Worm (Caenorhabditis elegans) whole organism, young adult: Measurements from ENCODE around the gene dhs-16.

Experiments
- B0019.2 ChIP-seq: fragments of 200-800 bp; sonication (Bioruptor generic); conservative IDR thresholded peaks from 2 replicates; pipeline ENCODE4 v1.3.6; 2022; ENCODE audit warnings: missing genetic modification reagents, missing genetic modification characterization, missing compliant biosample characterization
- B0261.1 ChIP-seq: sonication (generic microtip); optimal IDR thresholded peaks from 2 replicates; lab custom pipeline; 2016; ENCODE audit warnings: mild to moderate bottlenecking, missing genetic modification characterization, moderate library complexity, missing compliant biosample characterization
- C06A6.2 ChIP-seq: fragments of 200-800 bp; sonication (Bioruptor generic); conservative IDR thresholded peaks from 2 replicates; pipeline ENCODE4 v1.3.6; 2022; ENCODE audit warnings: missing genetic modification characterization, missing compliant biosample characterization
- D2030.7 ChIP-seq: fragments of 200-800 bp; sonication (Bioruptor generic); IDR thresholded peaks from 2 replicates; pipeline ENCODE4 v1.3.6; 2022; ENCODE audit warnings: missing genetic modification reagents, missing genetic modification characterization, missing compliant biosample characterization
- F10E7.11 ChIP-seq: sonication (generic microtip); optimal IDR thresholded peaks from 2 replicates; lab custom pipeline; 2017; ENCODE audit warnings: mild to moderate bottlenecking, missing genetic modification characterization, moderate library complexity, missing compliant biosample characterization
- F33H1.4 ChIP-seq: fragments of 200-800 bp; sonication (Bioruptor generic); IDR thresholded peaks from 2 replicates; pipeline ENCODE4 v1.3.6; 2022; ENCODE audit warnings: missing genetic modification reagents, missing genetic modification characterization, missing compliant biosample characterization
- F39B2.1 ChIP-seq: fragments of 200-800 bp; sonication (Bioruptor generic); IDR thresholded peaks from 2 replicates; pipeline ENCODE4 v1.3.6; 2022; ENCODE audit warnings: missing genetic modification reagents, missing genetic modification characterization, missing compliant biosample characterization
- F52B5.7 ChIP-seq: sonication (generic microtip); optimal IDR thresholded peaks from 2 replicates; lab custom pipeline; 2016; ENCODE audit warnings: mild to moderate bottlenecking, missing genetic modification characterization, missing compliant biosample characterization
- F55B11.4 ChIP-seq: sonication (generic microtip); optimal IDR thresholded peaks from 2 replicates; lab custom pipeline; 2016; ENCODE audit warnings: missing compliant biosample characterization, missing genetic modification characterization, borderline replicate concordance; ENCODE audit not compliant: insufficient read depth
- F57C9.4 ChIP-seq: sonication (generic microtip); optimal IDR thresholded peaks from 2 replicates; lab custom pipeline; 2017; ENCODE audit warnings: mild to moderate bottlenecking, missing genetic modification characterization, missing compliant biosample characterization
- K12H6.12 ChIP-seq: fragments of 200-800 bp; sonication (Bioruptor generic); optimal IDR thresholded peaks from 2 replicates; lab custom pipeline; 2018; ENCODE audit warnings: mild to moderate bottlenecking, missing genetic modification characterization, missing compliant biosample characterization
- T07F8.4 ChIP-seq: sonication (generic microtip); optimal IDR thresholded peaks from 2 replicates; lab custom pipeline; 2016; ENCODE audit warnings: mild to moderate bottlenecking, missing genetic modification characterization, moderate library complexity, missing compliant biosample characterization
- T26A5.8 ChIP-seq: sonication (generic microtip); optimal IDR thresholded peaks from 2 replicates; lab custom pipeline; 2016; ENCODE audit warnings: missing genetic modification characterization, missing compliant biosample characterization
- Y53F4B.3 ChIP-seq: fragments of 200-800 bp; sonication (Bioruptor generic); IDR thresholded peaks from 2 replicates; pipeline ENCODE4 v1.3.6; 2022; ENCODE audit warnings: missing genetic modification reagents, missing genetic modification characterization, missing compliant biosample characterization
- ama-1 ChIP-seq, 3 experiments: fragments of 150-350 bp in 1 of 3; sonication (generic microtip) in 2 of 3; optimal IDR thresholded peaks; 2 replicates each; lab custom pipeline; 2014 to 2018; ENCODE audit warnings: missing biosample characterization in 2 of 3, missing genetic modification characterization in 2 of 3, missing genetic modification reagents in 2 of 3
- bed-1 ChIP-seq: fragments of 200-800 bp; sonication (Bioruptor generic); IDR thresholded peaks from 2 replicates; pipeline ENCODE4 v1.3.6; 2022; ENCODE audit warnings: missing genetic modification reagents, missing genetic modification characterization, missing compliant biosample characterization
- bed-2 ChIP-seq: fragments of 200-800 bp; sonication (Bioruptor generic); IDR thresholded peaks from 2 replicates; pipeline ENCODE4 v1.3.6; 2022; ENCODE audit warnings: missing genetic modification reagents, missing genetic modification characterization, missing compliant biosample characterization
- ceh-100 ChIP-seq: fragments of 200-800 bp; sonication (Bioruptor generic); IDR thresholded peaks from 2 replicates; pipeline ENCODE4 v1.3.6; 2022; ENCODE audit warnings: missing genetic modification reagents, missing genetic modification characterization, missing compliant biosample characterization
- ceh-58 ChIP-seq: fragments of 200-800 bp; sonication (Bioruptor generic); IDR thresholded peaks from 2 replicates; pipeline ENCODE4 v1.3.6; 2022; ENCODE audit warnings: missing genetic modification characterization, missing compliant biosample characterization
- ceh-79 ChIP-seq: sonication (generic microtip); optimal IDR thresholded peaks from 2 replicates; lab custom pipeline; 2017; ENCODE audit warnings: mild to moderate bottlenecking, missing genetic modification characterization, missing compliant biosample characterization
- efl-1 ChIP-seq: fragments of 150-350 bp; optimal IDR thresholded peaks from 2 replicates; lab custom pipeline; 2014; ENCODE audit warnings: missing biosample characterization, missing genetic modification reagents, missing genetic modification characterization
- hlh-26 ChIP-seq: fragments of 200-800 bp; sonication (Bioruptor generic); conservative IDR thresholded peaks from 2 replicates; pipeline ENCODE4 v1.3.6; 2022; ENCODE audit warnings: missing genetic modification reagents, missing genetic modification characterization, missing compliant biosample characterization
- hmg-20 ChIP-seq: fragments of 200-800 bp; sonication (Bioruptor generic); IDR thresholded peaks from 2 replicates; pipeline ENCODE4 v1.3.6; 2022; ENCODE audit warnings: missing genetic modification reagents, missing genetic modification characterization, missing compliant biosample characterization
- hrde-1 ChIP-seq: sonication (generic microtip); optimal IDR thresholded peaks from 2 replicates; lab custom pipeline; 2016; ENCODE audit warnings: missing genetic modification characterization, mild to moderate bottlenecking, missing compliant biosample characterization, moderate library complexity, missing genotype, missing genetic modification reagents, borderline replicate concordance
- lag-1 ChIP-seq: fragments of 200-800 bp; sonication (Bioruptor generic); IDR thresholded peaks from 2 replicates; pipeline ENCODE4 v1.3.6; 2022; ENCODE audit warnings: missing genetic modification reagents, missing genetic modification characterization, missing compliant biosample characterization
- lin-35 ChIP-seq, 3 experiments: fragments of 150-350 bp in 2 of 3; sonication (generic microtip) in 1 of 3; optimal IDR thresholded peaks; 2 replicates each; lab custom pipeline; 2014 to 2018; ENCODE audit warnings: missing biosample characterization in 3 of 3, missing genetic modification characterization in 3 of 3, missing genetic modification reagents in 3 of 3
- lin-40 ChIP-seq: sonication (generic microtip); optimal IDR thresholded peaks from 2 replicates; lab custom pipeline; 2016; ENCODE audit warnings: missing genetic modification characterization, mild to moderate bottlenecking, missing compliant biosample characterization, missing genotype, missing genetic modification reagents
- lin-54 ChIP-seq: fragments of 200-800 bp; sonication (Bioruptor generic); optimal IDR thresholded peaks from 2 replicates; lab custom pipeline; 2018; ENCODE audit warnings: mild to moderate bottlenecking, missing genetic modification characterization, missing compliant biosample characterization
- lsl-1 ChIP-seq: fragments of 200-800 bp; sonication (Bioruptor generic); optimal IDR thresholded peaks from 2 replicates; lab custom pipeline; 2018; ENCODE audit warnings: mild to moderate bottlenecking, missing genetic modification characterization, moderate library complexity, missing compliant biosample characterization
- madf-10 ChIP-seq: sonication (generic microtip); optimal IDR thresholded peaks from 2 replicates; lab custom pipeline; 2016; ENCODE audit warnings: mild to moderate bottlenecking, missing genetic modification characterization, missing compliant biosample characterization
- madf-8 ChIP-seq: fragments of 200-800 bp; sonication (Bioruptor generic); conservative IDR thresholded peaks from 2 replicates; pipeline ENCODE4 v1.3.6; 2022; ENCODE audit warnings: missing genetic modification reagents, missing genetic modification characterization, missing compliant biosample characterization
- mes-4 ChIP-seq: sonication (generic microtip); optimal IDR thresholded peaks from 2 replicates; lab custom pipeline; 2016; ENCODE audit warnings: missing genotype, missing genetic modification characterization, missing compliant biosample characterization
- nfya-2 ChIP-seq: fragments of 200-800 bp; sonication (Bioruptor generic); IDR thresholded peaks from 2 replicates; pipeline ENCODE4 v1.3.6; 2022; ENCODE audit warnings: missing genetic modification reagents, missing genetic modification characterization, missing compliant biosample characterization
- nhr-27 ChIP-seq: fragments of 200-800 bp; sonication (Bioruptor generic); optimal IDR thresholded peaks from 2 replicates; lab custom pipeline; 2018; ENCODE audit warnings: mild to moderate bottlenecking, missing genetic modification characterization, moderate library complexity, missing compliant biosample characterization
- pha-4 ChIP-seq: fragments of 150-350 bp; sonication (generic microtip); optimal IDR thresholded peaks from 2 replicates; lab custom pipeline; 2014; ENCODE audit warnings: missing biosample characterization, missing genetic modification reagents, missing genetic modification characterization
- sea-2 ChIP-seq: fragments of 200-800 bp; sonication (Bioruptor generic); IDR thresholded peaks from 2 replicates; pipeline ENCODE4 v1.3.6; 2022; ENCODE audit warnings: missing genetic modification characterization, missing compliant biosample characterization
- snpc-3.4 ChIP-seq: sonication (generic microtip); optimal IDR thresholded peaks from 2 replicates; lab custom pipeline; 2017; ENCODE audit warnings: missing genetic modification characterization, mild to moderate bottlenecking, missing compliant biosample characterization, antibody characterized with exemption, moderate library complexity, missing genotype, missing genetic modification reagents
- sptf-2 ChIP-seq: fragments of 200-800 bp; sonication (Bioruptor generic); optimal IDR thresholded peaks from 2 replicates; lab custom pipeline; 2018; ENCODE audit warnings: mild to moderate bottlenecking, missing genetic modification characterization, missing compliant biosample characterization
- tbp1 ChIP-seq: fragments of 200-800 bp; sonication (Bioruptor generic); optimal IDR thresholded peaks from 2 replicates; lab custom pipeline; 2018; ENCODE audit warnings: mild to moderate bottlenecking, missing genetic modification characterization, missing compliant biosample characterization
- unc-62 ChIP-seq: fragments of 150-350 bp; optimal IDR thresholded peaks from 2 replicates; lab custom pipeline; 2014; ENCODE audit warnings: missing biosample characterization, missing genetic modification reagents, missing genetic modification characterization
- ztf-26 ChIP-seq: sonication (generic microtip); optimal IDR thresholded peaks from 2 replicates; lab custom pipeline; 2017; ENCODE audit warnings: missing genetic modification characterization, missing compliant biosample characterization

Gene dhs-16

ce11 chrV:5982722-5983121 is 823 bp upstream of the dhs-16 start (continued):
- TF ChIP-seq pha-4 (no peak), ama-1 (optimal IDR thresholded peaks at IDR 0.05; lab: Kevin White, UChicago) (no peak), ama-1 (GFP tag; optimal IDR thresholded peaks at IDR 0.05; lab: Kevin White, UChicago) (no peak)

DNA sequence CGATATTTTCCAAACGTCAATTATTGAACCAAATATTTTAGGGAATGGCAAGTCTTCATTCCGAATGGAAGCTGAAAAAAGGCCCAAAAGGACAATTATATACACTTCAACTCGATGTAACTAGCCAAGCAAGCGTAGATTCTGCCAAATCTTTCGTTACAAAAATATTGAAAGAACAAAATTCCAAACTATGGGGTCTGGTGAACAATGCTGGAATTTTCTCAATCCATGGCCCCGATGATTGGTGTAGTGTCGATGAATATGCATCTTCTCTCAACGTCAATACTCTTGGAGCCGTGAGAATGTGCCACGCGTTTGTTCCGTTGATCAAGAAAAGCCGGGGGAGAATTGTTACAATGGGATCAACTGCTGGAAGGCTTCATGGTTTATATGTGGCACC is 699 bp downstream of the dhs-16 start:
- TF ChIP-seq mes-4 (tag; lab: Kevin White, UChicago): no peak

- TF ChIP-seq B0019.2 (GFP tag; lab: Robert Waterston, UW): no peak
- TF ChIP-seq tbp1 (GFP tag; lab: Kevin White, UChicago): no peak
- TF ChIP-seq T07F8.4 (tag; lab: Kevin White, UChicago): no peak
- no peak for TF ChIP-seq F10E7.11 (tag; lab: Kevin White, UChicago)
- TF ChIP-seq nhr-27 (tag; lab: Kevin White, UChicago): no peak
- no peak for TF ChIP-seq C06A6.2 (GFP tag; lab: Robert Waterston, UW)
- no peak for TF ChIP-seq hrde-1
- TF ChIP-seq madf-10 (tag; lab: Kevin White, UChicago): no peak
- TF ChIP-seq efl-1 (GFP tag; lab: Kevin White, UChicago): no peak
- no peak for TF ChIP-seq Y53F4B.3
- TF ChIP-seq F33H1.4 (GFP tag; lab: Robert Waterston, UW): no peak
- TF ChIP-seq K12H6.12: no peak
- TF ChIP-seq unc-62 (GFP tag; lab: Kevin White, UChicago): no peak
- TF ChIP-seq sea-2 (GFP tag; lab: Robert Waterston, UW): no peak
- TF ChIP-seq ceh-58 (GFP tag; lab: Robert Waterston, UW): no peak
These were observed 3.2 kb downstream of the dhs-16 start, which contains the start of gene C10F3.7 for ce11 chrV:5986755-5987154. C10F3.7 (minus strand) TSS chrV:5986855.

DNA sequence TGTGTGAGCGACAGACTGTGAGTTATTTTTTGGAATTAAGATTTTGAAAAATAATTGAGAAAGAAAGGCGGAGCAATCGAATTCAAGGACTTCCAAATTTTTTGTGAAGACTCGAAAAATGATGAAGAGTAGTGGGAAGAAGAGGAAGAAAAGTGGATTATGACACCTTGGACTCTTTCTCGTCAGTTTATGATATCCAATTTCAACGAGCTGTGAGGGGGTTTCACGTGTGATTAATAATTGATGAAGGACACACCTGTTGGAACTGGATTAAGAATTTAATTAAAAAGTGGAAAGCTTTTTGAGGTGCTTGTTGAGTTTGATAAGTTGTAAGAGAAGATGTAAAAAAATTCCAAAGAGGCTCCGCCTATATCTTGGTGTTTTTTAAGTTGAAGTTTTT is 6.8 kb downstream of the dhs-16 start, which contains the start of gene fut-8:
fut-8 (minus strand) TSS at position 101 of the 400 bp plus-strand sequence.
- TF ChIP-seq lag-1 (GFP tag; lab: Robert Waterston, UW) (no peak), hlh-26 (GFP tag; lab: Robert Waterston, UW) (no peak), T26A5.8 (tag; lab: Kevin White, UChicago) (no peak), F52B5.7 (tag; lab: Kevin White, UChicago) (no peak), hrde-1 (no peak), tbp1 (GFP tag; lab: Kevin White, UChicago) (no peak), F39B2.1 (GFP tag; lab: Robert Waterston, UW) (no peak), madf-8 (GFP tag; lab: Robert Waterston, UW) (no peak)

- no peak for TF ChIP-seq snpc-3.4 (tag; lab: Kevin White, UChicago)
- TF ChIP-seq lin-35 (GFP tag; optimal IDR thresholded peaks at IDR 0.05; lab: Kevin White, UChicago): peak in 1 of 3 experiments; percentile 17
- peak; percentile 42 for TF ChIP-seq lin-40 (tag; lab: Kevin White, UChicago)
- TF ChIP-seq ceh-100 (GFP tag; lab: Robert Waterston, UW): no peak
- TF ChIP-seq unc-62 (GFP tag; lab: Kevin White, UChicago): peak; percentile 52
- no peak for TF ChIP-seq ceh-79 (tag; lab: Kevin White, UChicago)
- TF ChIP-seq ztf-26 (tag; lab: Kevin White, UChicago): no peak
- TF ChIP-seq bed-2: no peak
- TF ChIP-seq Y53F4B.3: no peak
- 0 out of 2 replicates have a peak, but pooled peaks have one; percentile 6 for TF ChIP-seq hmg-20 (GFP tag; lab: Robert Waterston, UW)
- no peak for TF ChIP-seq nfya-2
- TF ChIP-seq bed-1: no peak
- no peak for TF ChIP-seq lsl-1
- no peak for TF ChIP-seq D2030.7 (GFP tag; lab: Robert Waterston, UW)
- no peak for TF ChIP-seq sptf-2 (GFP tag; lab: Kevin White, UChicago)
- TF ChIP-seq mes-4 (tag; lab: Kevin White, UChicago): no peak
- TF ChIP-seq B0261.1 (tag; lab: Kevin White, UChicago): no peak
- no peak for TF ChIP-seq madf-10 (tag; lab: Kevin White, UChicago)
- TF ChIP-seq F57C9.4 (tag; lab: Kevin White, UChicago): no peak
- TF ChIP-seq lin-54: no peak
- TF ChIP-seq F55B11.4 (tag; lab: Kevin White, UChicago): no peak
These were observed 8.0 kb downstream of the dhs-16 start for ce11 chrV:5991490-5992069.
